Fruit fly (Drosophila melanogaster) whole organism: ENCODE results near the gene simj.

Experiments used
- CG8478 ChIP-seq: fragments of >200 bp; optimal IDR thresholded peaks from 2 replicates; lab custom pipeline; 2018; ENCODE audit warnings: inconsistent platforms
- Dll ChIP-seq: fragments of >200 bp; optimal IDR thresholded peaks from 2 replicates; lab custom pipeline; 2017
- EcR ChIP-seq, 2 experiments: fragments of >200 bp; optimal IDR thresholded peaks; 2 replicates each; lab custom pipeline; 2017; ENCODE audit warnings: missing biosample characterization in 2 of 2, missing genetic modification characterization in 2 of 2, missing genetic modification reagents in 2 of 2
- pan ChIP-seq: fragments of >200 bp; optimal IDR thresholded peaks from 2 replicates; lab custom pipeline; 2017
- psq ChIP-seq: fragments of >200 bp; optimal IDR thresholded peaks from 2 replicates; lab custom pipeline; 2017
- usp ChIP-seq: fragments of >200 bp; optimal IDR thresholded peaks from 2 replicates; lab custom pipeline; 2017; ENCODE audit warnings: missing biosample characterization, missing genetic modification characterization, mixed read lengths

Gene simj

dm6 chr3L:10678545-10679067 is 14.1 kb downstream of the simj start:
- TF ChIP-seq psq (no peak), pan (lab: Kevin White, UChicago) (no peak), CG8478 (no peak), Dll (lab: Kevin White, UChicago) (no peak), EcR (GFP tag; optimal IDR thresholded peaks at IDR 0.05; lab: Kevin White, UChicago) (no peak), usp (GFP tag; lab: Kevin White, UChicago) (no peak)

dm6 chr3L:10679711-10680154 is 15.2 kb downstream of the simj start:
- TF ChIP-seq psq, result no peak
- no peak for TF ChIP-seq usp (GFP tag; lab: Kevin White, UChicago)
- no peak for TF ChIP-seq EcR (GFP tag; optimal IDR thresholded peaks at IDR 0.05; lab: Kevin White, UChicago)
- TF ChIP-seq CG8478, result no peak
- TF ChIP-seq pan (lab: Kevin White, UChicago), result no peak
- TF ChIP-seq Dll (lab: Kevin White, UChicago), result no peak

dm6 chr3L:10680177-10680576 is 15.6 kb downstream of the simj start:
- TF ChIP-seq pan (lab: Kevin White, UChicago) (no peak), psq (no peak), Dll (lab: Kevin White, UChicago) (no peak), usp (GFP tag; lab: Kevin White, UChicago) (no peak), CG8478 (no peak), EcR (GFP tag; optimal IDR thresholded peaks at IDR 0.05; lab: Kevin White, UChicago) (no peak)

dm6 chr3L:10680728-10681306 is 16.3 kb downstream of the simj start:
- TF ChIP-seq Dll (lab: Kevin White, UChicago), result no peak
- TF ChIP-seq usp (GFP tag; lab: Kevin White, UChicago), result no peak
- no peak for TF ChIP-seq CG8478
- TF ChIP-seq pan (lab: Kevin White, UChicago), result no peak
- TF ChIP-seq psq, result no peak
- no peak for TF ChIP-seq EcR (GFP tag; optimal IDR thresholded peaks at IDR 0.05; lab: Kevin White, UChicago)

dm6 chr3L:10681814-10682213 is 17.3 kb downstream of the simj start:
- TF ChIP-seq pan (lab: Kevin White, UChicago), result no peak
- no peak for TF ChIP-seq psq
- TF ChIP-seq EcR (GFP tag; optimal IDR thresholded peaks at IDR 0.05; lab: Kevin White, UChicago), result no peak
- peak; percentile 17 for TF ChIP-seq CG8478
- TF ChIP-seq Dll (lab: Kevin White, UChicago), result peak; percentile 99
- no peak for TF ChIP-seq usp (GFP tag; lab: Kevin White, UChicago)

dm6 chr3L:10682725-10683367 is 18.3 kb downstream of the simj start:
- TF ChIP-seq EcR (GFP tag; optimal IDR thresholded peaks at IDR 0.05; lab: Kevin White, UChicago) (no peak), CG8478 (no peak), pan (lab: Kevin White, UChicago) (no peak), Dll (lab: Kevin White, UChicago) (no peak), psq (no peak), usp (GFP tag; lab: Kevin White, UChicago) (no peak)

dm6 chr3L:10683899-10684340 is 19.4 kb downstream of the simj start:
- TF ChIP-seq psq, result no peak
- no peak for TF ChIP-seq usp (GFP tag; lab: Kevin White, UChicago)
- TF ChIP-seq pan (lab: Kevin White, UChicago), result no peak
- no peak for TF ChIP-seq Dll (lab: Kevin White, UChicago)
- TF ChIP-seq CG8478, result no peak
- TF ChIP-seq EcR (GFP tag; optimal IDR thresholded peaks at IDR 0.05; lab: Kevin White, UChicago), result no peak

- TF ChIP-seq EcR (GFP tag; optimal IDR thresholded peaks at IDR 0.05; lab: Kevin White, UChicago), result no peak
These were observed 20.0 kb downstream of the simj start for dm6 chr3L:10684492-10684891.

- TF ChIP-seq Dll (lab: Kevin White, UChicago), result no peak
- TF ChIP-seq EcR (GFP tag; optimal IDR thresholded peaks at IDR 0.05; lab: Kevin White, UChicago), result no peak
- no peak for TF ChIP-seq psq
- no peak for TF ChIP-seq CG8478
- TF ChIP-seq usp (GFP tag; lab: Kevin White, UChicago), result no peak
- no peak for TF ChIP-seq pan (lab: Kevin White, UChicago)
These were observed 22.1 kb downstream of the simj start for dm6 chr3L:10686625-10687024.

- TF ChIP-seq psq (no peak), EcR (GFP tag; optimal IDR thresholded peaks at IDR 0.05; lab: Kevin White, UChicago) (no peak), pan (lab: Kevin White, UChicago) (no peak), CG8478 (no peak), Dll (lab: Kevin White, UChicago) (no peak), usp (GFP tag; lab: Kevin White, UChicago) (no peak)
These were observed 26.4 kb downstream of the simj start, which contains the start of gene CG11811 for dm6 chr3L:10690904-10691408. CG11811 (plus strand) TSS chr3L:10691024.

- no peak for TF ChIP-seq Dll (lab: Kevin White, UChicago)
- TF ChIP-seq pan (lab: Kevin White, UChicago), result no peak
- no peak for TF ChIP-seq psq
- no peak for TF ChIP-seq EcR (GFP tag; optimal IDR thresholded peaks at IDR 0.05; lab: Kevin White, UChicago)
- TF ChIP-seq usp (GFP tag; lab: Kevin White, UChicago), result no peak
- TF ChIP-seq CG8478, result no peak
These were observed 28.1 kb downstream of the simj start, which contains the start of gene CG33493 for dm6 chr3L:10692459-10693217. CG33493 (minus strand) TSS chr3L:10693167.
